Worm (Caenorhabditis elegans) whole organism, L3 larva: ENCODE results near the gene F57C2.5.

Experiments
- R02D3.7 ChIP-seq: fragments of 150-350 bp; optimal IDR thresholded peaks from 2 replicates; lab custom pipeline; 2014; ENCODE audit warnings: missing biosample characterization, missing genetic modification characterization
- ZK546.5 ChIP-seq: sonication (generic microtip); optimal IDR thresholded peaks from 2 replicates; lab custom pipeline; 2017; ENCODE audit warnings: missing biosample characterization, missing genetic modification characterization
- aly-2 ChIP-seq: fragments of 150-350 bp; optimal IDR thresholded peaks from 2 replicates; lab custom pipeline; 2014; ENCODE audit warnings: missing biosample characterization, missing genetic modification characterization
- ama-1 ChIP-seq: fragments of 150-350 bp; optimal IDR thresholded peaks from 2 replicates; lab custom pipeline; 2018
- ceh-16 ChIP-seq: sonication (generic microtip); optimal IDR thresholded peaks from 2 replicates; lab custom pipeline; 2017; ENCODE audit warnings: missing biosample characterization, missing genetic modification characterization
- ceh-9 ChIP-seq: sonication (generic microtip); optimal IDR thresholded peaks from 2 replicates; lab custom pipeline; 2018; ENCODE audit warnings: missing biosample characterization, missing genetic modification characterization
- daf-12 ChIP-seq: fragments of 150-350 bp; optimal IDR thresholded peaks from 2 replicates; lab custom pipeline; 2014; ENCODE audit warnings: missing biosample characterization, missing genetic modification reagents, missing genetic modification characterization
- egl-27 ChIP-seq: sonication (generic microtip); optimal IDR thresholded peaks from 4 replicates; lab custom pipeline; 2017; ENCODE audit warnings: missing biosample characterization, missing genetic modification reagents, missing genetic modification characterization
- egl-5 ChIP-seq: fragments of 150-350 bp; optimal IDR thresholded peaks from 2 replicates; lab custom pipeline; 2017; ENCODE audit warnings: missing biosample characterization, missing genetic modification reagents, missing genetic modification characterization, inconsistent platforms
- elt-2 ChIP-seq: sonication (generic microtip); optimal IDR thresholded peaks from 2 replicates; lab custom pipeline; 2016; ENCODE audit warnings: missing genetic modification reagents, mild to moderate bottlenecking, missing genetic modification characterization, missing compliant biosample characterization
- fkh-10 ChIP-seq: sonication (generic microtip); optimal IDR thresholded peaks from 2 replicates; lab custom pipeline; 2017; ENCODE audit warnings: missing biosample characterization, missing genetic modification reagents, missing genetic modification characterization
- fkh-2 ChIP-seq: fragments of 150-350 bp; optimal IDR thresholded peaks from 2 replicates; lab custom pipeline; 2014; ENCODE audit warnings: missing biosample characterization, missing genetic modification reagents, missing genetic modification characterization
- fos-1 ChIP-seq: fragments of 150-350 bp; optimal IDR thresholded peaks from 2 replicates; lab custom pipeline; 2014; ENCODE audit warnings: missing biosample characterization, missing genetic modification characterization
- hmg-11 ChIP-seq: sonication (generic microtip); optimal IDR thresholded peaks from 2 replicates; lab custom pipeline; 2016; ENCODE audit warnings: missing genetic modification characterization, missing compliant biosample characterization
- jun-1 ChIP-seq: fragments of 150-350 bp; optimal IDR thresholded peaks from 2 replicates; lab custom pipeline; 2014; ENCODE audit warnings: missing biosample characterization, missing genetic modification reagents, missing genetic modification characterization
- lin-15B ChIP-seq: fragments of 150-350 bp; optimal IDR thresholded peaks from 2 replicates; lab custom pipeline; 2014; ENCODE audit warnings: missing biosample characterization, missing genetic modification characterization
- lin-39 ChIP-seq: fragments of 150-350 bp; optimal IDR thresholded peaks from 2 replicates; lab custom pipeline; 2018; ENCODE audit warnings: missing biosample characterization, missing genetic modification reagents, missing genetic modification characterization
- lsy-12 ChIP-seq: sonication (generic microtip); optimal IDR thresholded peaks from 2 replicates; lab custom pipeline; 2016; ENCODE audit warnings: mild to moderate bottlenecking, missing genetic modification characterization, missing compliant biosample characterization
- mdl-1 ChIP-seq: fragments of 150-350 bp; optimal IDR thresholded peaks from 2 replicates; lab custom pipeline; 2014; ENCODE audit warnings: missing biosample characterization, missing genetic modification characterization
- mml-1 ChIP-seq: fragments of 150-350 bp; sonication (generic microtip); optimal IDR thresholded peaks from 3 replicates; lab custom pipeline; 2014; ENCODE audit warnings: missing biosample characterization, missing genetic modification characterization
- nfya-1 ChIP-seq: sonication (generic microtip); optimal IDR thresholded peaks from 2 replicates; lab custom pipeline; 2017; ENCODE audit warnings: missing genetic modification characterization, mild to moderate bottlenecking, missing compliant biosample characterization, antibody characterized with exemption, moderate library complexity; ENCODE audit not compliant: insufficient read depth
- nhr-11 ChIP-seq: fragments of 150-350 bp; optimal IDR thresholded peaks from 2 replicates; lab custom pipeline; 2014; ENCODE audit warnings: missing biosample characterization, missing genetic modification characterization
- nhr-12 ChIP-seq: fragments of 150-350 bp; optimal IDR thresholded peaks from 2 replicates; lab custom pipeline; 2014; ENCODE audit warnings: missing biosample characterization, missing genetic modification characterization
- nhr-23 ChIP-seq: fragments of 150-350 bp; optimal IDR thresholded peaks from 2 replicates; lab custom pipeline; 2014; ENCODE audit warnings: missing biosample characterization, missing genetic modification reagents, missing genetic modification characterization
- nhr-237 ChIP-seq: fragments of 150-350 bp; optimal IDR thresholded peaks from 2 replicates; lab custom pipeline; 2014; ENCODE audit warnings: missing biosample characterization, missing genetic modification characterization
- nhr-25 ChIP-seq: sonication (generic microtip); optimal IDR thresholded peaks from 2 replicates; lab custom pipeline; 2017; ENCODE audit warnings: missing biosample characterization, missing genetic modification characterization
- nhr-28 ChIP-seq: fragments of 150-350 bp; optimal IDR thresholded peaks from 2 replicates; lab custom pipeline; 2014; ENCODE audit warnings: missing biosample characterization, missing genetic modification characterization
- nhr-43 ChIP-seq: sonication (generic microtip); optimal IDR thresholded peaks from 2 replicates; lab custom pipeline; 2016; ENCODE audit warnings: mild to moderate bottlenecking, missing genetic modification characterization, missing compliant biosample characterization; ENCODE audit not compliant: poor library complexity, severe bottlenecking
- nhr-76 ChIP-seq: fragments of 150-350 bp; sonication (generic microtip); optimal IDR thresholded peaks from 5 replicates; lab custom pipeline; 2014; ENCODE audit warnings: missing biosample characterization, missing genetic modification characterization
- nhr-77 ChIP-seq: fragments of 150-350 bp; optimal IDR thresholded peaks from 2 replicates; lab custom pipeline; 2014; ENCODE audit warnings: missing biosample characterization, missing genetic modification characterization
- pha-4 ChIP-seq: fragments of 150-350 bp; optimal IDR thresholded peaks from 2 replicates; lab custom pipeline; 2014; ENCODE audit warnings: missing biosample characterization, missing genetic modification reagents, missing genetic modification characterization
- pqm-1 ChIP-seq: fragments of 150-350 bp; optimal IDR thresholded peaks from 2 replicates; lab custom pipeline; 2017; ENCODE audit warnings: missing biosample characterization, missing genetic modification characterization, inconsistent platforms
- sea-2 ChIP-seq: fragments of 150-350 bp; sonication (generic microtip); optimal IDR thresholded peaks from 4 replicates; lab custom pipeline; 2014; ENCODE audit warnings: missing biosample characterization, missing genetic modification reagents, missing genetic modification characterization
- skn-1 ChIP-seq: fragments of 150-350 bp; optimal IDR thresholded peaks from 2 replicates; lab custom pipeline; 2014; ENCODE audit warnings: missing biosample characterization, missing genetic modification characterization
- snpc-4 ChIP-seq: fragments of 150-350 bp; optimal IDR thresholded peaks from 2 replicates; lab custom pipeline; 2014; ENCODE audit warnings: missing biosample characterization, missing genetic modification characterization
- tbx-2 ChIP-seq: sonication (generic microtip); optimal IDR thresholded peaks from 2 replicates; lab custom pipeline; 2016; ENCODE audit warnings: mild to moderate bottlenecking, missing genetic modification characterization, missing compliant biosample characterization
- unc-39 ChIP-seq: sonication (generic microtip); optimal IDR thresholded peaks from 4 replicates; lab custom pipeline; 2017; ENCODE audit warnings: missing biosample characterization, missing genetic modification characterization
- zag-1 ChIP-seq: fragments of 150-350 bp; optimal IDR thresholded peaks from 2 replicates; lab custom pipeline; 2014; ENCODE audit warnings: missing biosample characterization, missing genetic modification characterization
- ztf-11 ChIP-seq: fragments of 150-350 bp; optimal IDR thresholded peaks from 2 replicates; lab custom pipeline; 2014; ENCODE audit warnings: missing biosample characterization, missing genetic modification characterization
- ztf-4 ChIP-seq: fragments of 150-350 bp; optimal IDR thresholded peaks from 2 replicates; lab custom pipeline; 2014; ENCODE audit warnings: missing biosample characterization, missing genetic modification characterization

Gene F57C2.5

DNA sequence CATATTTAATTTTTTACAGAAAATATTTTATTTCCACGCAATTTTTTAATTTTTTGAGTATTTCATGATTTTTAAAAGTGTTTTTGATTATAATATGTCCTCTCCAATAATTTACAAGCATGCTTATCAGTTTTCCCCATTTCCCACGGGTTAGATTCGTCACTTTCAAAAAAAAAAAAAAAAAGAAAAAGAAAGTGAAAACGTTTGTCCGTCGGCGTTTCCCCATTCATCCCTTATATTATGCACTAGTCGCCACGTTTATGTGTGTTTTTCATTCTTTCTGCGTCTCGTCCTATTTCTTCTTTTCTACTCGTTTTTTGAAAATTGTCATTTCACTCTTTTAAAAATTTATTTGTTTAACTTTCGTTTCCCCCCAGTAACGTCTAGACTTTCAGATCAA, 38.6 kb downstream of the F57C2.5 start, which contains the start of gene vnut-1 (continued):
- TF ChIP-seq ZK546.5 (tag; lab: Kevin White, UChicago) = no peak
- no peak for TF ChIP-seq nhr-77 (tag; lab: Kevin White, UChicago)

- no peak for TF ChIP-seq fkh-2 (tag; lab: Kevin White, UChicago)
- no peak for TF ChIP-seq zag-1 (tag; lab: Kevin White, UChicago)
- peak; percentile 55 for TF ChIP-seq lin-15B
- TF ChIP-seq lin-39 (tag; lab: Kevin White, UChicago) = peak; percentile 1
- TF ChIP-seq pqm-1 = no peak
- no peak for TF ChIP-seq nhr-237
- no peak for TF ChIP-seq nhr-76 (tag; lab: Kevin White, UChicago)
- peak; percentile 13 for TF ChIP-seq elt-2 (tag; lab: Kevin White, UChicago)
- no peak for TF ChIP-seq ama-1
- TF ChIP-seq pha-4 (tag; lab: Kevin White, UChicago) = peak; percentile 48
- TF ChIP-seq nfya-1 (tag; lab: Kevin White, UChicago) = peak; percentile 52
- TF ChIP-seq unc-39 (tag; lab: Kevin White, UChicago) = no peak
- TF ChIP-seq mdl-1 (tag; lab: Kevin White, UChicago) = no peak
- no peak for TF ChIP-seq ztf-4
- no peak for TF ChIP-seq fkh-10 (GFP tag; lab: Kevin White, UChicago)
- TF ChIP-seq ceh-9 (tag; lab: Kevin White, UChicago) = no peak
- no peak for TF ChIP-seq ceh-16 (tag; lab: Kevin White, UChicago)
- TF ChIP-seq egl-5 = no peak
- peak; percentile 27 for TF ChIP-seq nhr-43
- TF ChIP-seq nhr-25 (tag; lab: Kevin White, UChicago) = peak; percentile 48
- no peak for TF ChIP-seq mml-1 (tag; lab: Kevin White, UChicago)
- no peak for TF ChIP-seq daf-12 (tag; lab: Kevin White, UChicago)
- no peak for TF ChIP-seq aly-2 (tag; lab: Kevin White, UChicago)
- TF ChIP-seq egl-27 (tag; lab: Kevin White, UChicago) = no peak
- TF ChIP-seq nhr-11 (tag; lab: Kevin White, UChicago) = no peak
- TF ChIP-seq nhr-12 (tag; lab: Kevin White, UChicago) = no peak
- TF ChIP-seq ZK546.5 (tag; lab: Kevin White, UChicago) = no peak
- peak; percentile 37 for TF ChIP-seq tbx-2 (tag; lab: Kevin White, UChicago)
- TF ChIP-seq jun-1 (tag; lab: Kevin White, UChicago) = no peak
- peak; percentile 39 for TF ChIP-seq hmg-11 (tag; lab: Kevin White, UChicago)
- peak; percentile 28 for TF ChIP-seq nhr-77 (tag; lab: Kevin White, UChicago)
- peak; percentile 29 for TF ChIP-seq nhr-23
- TF ChIP-seq snpc-4 (tag; lab: Kevin White, UChicago) = peak; percentile 74
- no peak for TF ChIP-seq ztf-11 (tag; lab: Kevin White, UChicago)
- TF ChIP-seq sea-2 (GFP tag; lab: Kevin White, UChicago) = no peak
- no peak for TF ChIP-seq fos-1 (tag; lab: Kevin White, UChicago)
- TF ChIP-seq lsy-12 = peak; percentile 15
- TF ChIP-seq skn-1 = peak; percentile 77
These were observed 39.4 kb downstream of the F57C2.5 start, which contains the start of gene usp-14 for ce11 chrII:14488661-14489060. Gene usp-14 (minus strand): TSS chrII:14488688.

DNA sequence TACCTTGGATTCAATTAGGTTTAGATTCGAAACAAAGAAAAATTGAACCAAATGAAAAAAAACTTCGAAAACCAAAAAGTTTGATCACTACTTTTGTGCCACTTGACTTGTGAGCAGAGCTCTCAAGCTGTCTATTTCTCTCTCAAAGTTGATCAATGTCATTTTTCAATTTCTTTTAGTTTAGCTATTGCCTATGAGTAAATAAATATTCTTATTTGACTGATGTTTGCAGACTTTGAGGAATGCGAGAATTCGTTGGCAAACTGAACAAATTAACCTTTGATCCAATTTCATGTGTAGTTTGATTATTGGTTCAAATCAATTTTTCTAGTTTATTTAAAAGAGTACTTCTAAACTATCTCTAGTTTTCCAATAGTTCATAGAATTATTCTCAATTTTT, 44.2 kb downstream of the F57C2.5 start:
- TF ChIP-seq pha-4 (tag; lab: Kevin White, UChicago) (peak; percentile 16), ama-1 (no peak)
- TF ChIP-seq, all 47 proteins: peak for 1

- no peak for TF ChIP-seq lin-15B
- TF ChIP-seq R02D3.7 (tag; lab: Kevin White, UChicago) = no peak
- peak; percentile 50 for TF ChIP-seq nhr-25 (tag; lab: Kevin White, UChicago)
- no peak for TF ChIP-seq daf-12 (tag; lab: Kevin White, UChicago)
- TF ChIP-seq pqm-1 = no peak
- TF ChIP-seq nhr-28 (tag; lab: Kevin White, UChicago) = no peak
- TF ChIP-seq nhr-23 = peak; percentile 43
These were observed 47.3 kb downstream of the F57C2.5 start for ce11 chrII:14480772-14481171.
